Worm (Caenorhabditis elegans) whole organism, late embryonic: ENCODE measurements around the gene K11E4.6.

Experiments
- F13H6.1 ChIP-seq: sonication (generic microtip); optimal IDR thresholded peaks from 2 replicates; lab custom pipeline; 2016; ENCODE audit warnings: missing genetic modification characterization, missing compliant biosample characterization
- Y22D7AL.16 ChIP-seq: sonication (generic microtip); optimal IDR thresholded peaks from 2 replicates; lab custom pipeline; 2016; ENCODE audit warnings: missing genetic modification characterization, missing compliant biosample characterization
- ceh-18 ChIP-seq: sonication (generic microtip); optimal IDR thresholded peaks from 2 replicates; lab custom pipeline; 2016; ENCODE audit warnings: missing genetic modification characterization, missing compliant biosample characterization
- ceh-31 ChIP-seq: sonication (generic microtip); optimal IDR thresholded peaks from 2 replicates; lab custom pipeline; 2016; ENCODE audit warnings: missing genetic modification characterization, missing compliant biosample characterization
- ceh-34 ChIP-seq: sonication (generic microtip); optimal IDR thresholded peaks from 2 replicates; lab custom pipeline; 2016; ENCODE audit warnings: mild to moderate bottlenecking, missing genetic modification characterization, missing compliant biosample characterization
- ceh-45 ChIP-seq: fragments of 200-800 bp; sonication (Bioruptor generic); IDR thresholded peaks from 2 replicates; pipeline ENCODE4 v1.3.6; 2022; ENCODE audit warnings: missing genetic modification reagents, missing genetic modification characterization, missing compliant biosample characterization
- ceh-9 ChIP-seq: sonication (generic microtip); optimal IDR thresholded peaks from 2 replicates; lab custom pipeline; 2016; ENCODE audit warnings: mild to moderate bottlenecking, missing genetic modification characterization, inconsistent platforms, missing compliant biosample characterization
- dmd-4 ChIP-seq: sonication (generic microtip); optimal IDR thresholded peaks from 2 replicates; lab custom pipeline; 2016; ENCODE audit warnings: borderline replicate concordance, missing genetic modification characterization, missing compliant biosample characterization
- dve-1 ChIP-seq: sonication (generic microtip); optimal IDR thresholded peaks from 2 replicates; lab custom pipeline; 2017; ENCODE audit warnings: antibody characterized with exemption, mild to moderate bottlenecking, missing genetic modification characterization, missing compliant biosample characterization
- elt-2 ChIP-seq: sonication (generic microtip); optimal IDR thresholded peaks from 2 replicates; lab custom pipeline; 2016; ENCODE audit warnings: missing genetic modification reagents, missing genetic modification characterization, missing compliant biosample characterization
- elt-4 ChIP-seq: sonication (generic microtip); optimal IDR thresholded peaks from 2 replicates; lab custom pipeline; 2016; ENCODE audit warnings: missing genetic modification characterization, missing compliant biosample characterization
- ets-4 ChIP-seq: sonication (generic microtip); optimal IDR thresholded peaks from 2 replicates; lab custom pipeline; 2016; ENCODE audit warnings: missing genetic modification characterization, missing compliant biosample characterization
- fax-1 ChIP-seq: sonication (generic microtip); optimal IDR thresholded peaks from 2 replicates; lab custom pipeline; 2016; ENCODE audit warnings: missing genotype, missing genetic modification characterization, missing compliant biosample characterization
- fkh-6 ChIP-seq: sonication (generic microtip); optimal IDR thresholded peaks from 2 replicates; lab custom pipeline; 2016; ENCODE audit warnings: missing genetic modification characterization, missing compliant biosample characterization
- gmeb-2 ChIP-seq: sonication (generic microtip); optimal IDR thresholded peaks from 2 replicates; lab custom pipeline; 2016; ENCODE audit warnings: missing genetic modification characterization, inconsistent platforms, missing compliant biosample characterization
- hlh-30 ChIP-seq: sonication (generic microtip); optimal IDR thresholded peaks from 2 replicates; lab custom pipeline; 2017; ENCODE audit warnings: antibody characterized with exemption, missing genetic modification characterization, missing compliant biosample characterization; ENCODE audit not compliant: insufficient read depth
- hlh-6 ChIP-seq: sonication (generic microtip); optimal IDR thresholded peaks from 2 replicates; lab custom pipeline; 2016; ENCODE audit warnings: missing genotype, missing genetic modification characterization, missing compliant biosample characterization
- hlh-8 ChIP-seq: sonication (generic microtip); optimal IDR thresholded peaks from 2 replicates; lab custom pipeline; 2016; ENCODE audit warnings: missing genotype, missing genetic modification characterization, missing compliant biosample characterization
- lin-11 ChIP-seq: fragments of 200-800 bp; sonication (Bioruptor generic); optimal IDR thresholded peaks from 2 replicates; lab custom pipeline; 2018; ENCODE audit warnings: mild to moderate bottlenecking, missing genetic modification characterization, missing compliant biosample characterization
- nfya-1 ChIP-seq: sonication (generic microtip); optimal IDR thresholded peaks from 2 replicates; lab custom pipeline; 2017; ENCODE audit warnings: missing genetic modification characterization, mild to moderate bottlenecking, missing compliant biosample characterization, antibody characterized with exemption, moderate library complexity
- nhr-11 ChIP-seq: fragments of 150-350 bp; optimal IDR thresholded peaks from 2 replicates; lab custom pipeline; 2014; ENCODE audit warnings: missing biosample characterization, missing genetic modification characterization
- nhr-232 ChIP-seq: sonication (generic microtip); optimal IDR thresholded peaks from 2 replicates; lab custom pipeline; 2016; ENCODE audit warnings: missing genetic modification characterization, missing compliant biosample characterization
- npax-4 ChIP-seq: sonication (generic microtip); optimal IDR thresholded peaks from 2 replicates; lab custom pipeline; 2016; ENCODE audit warnings: missing genetic modification characterization, missing compliant biosample characterization
- odd-2 ChIP-seq: sonication (generic microtip); optimal IDR thresholded peaks from 2 replicates; lab custom pipeline; 2017; ENCODE audit warnings: antibody characterized with exemption, mild to moderate bottlenecking, missing genetic modification characterization, missing compliant biosample characterization
- pax-1 ChIP-seq: fragments of 150-350 bp; optimal IDR thresholded peaks from 2 replicates; lab custom pipeline; 2014; ENCODE audit warnings: missing biosample characterization, missing genetic modification characterization
- pha-2 ChIP-seq: sonication (generic microtip); optimal IDR thresholded peaks from 2 replicates; lab custom pipeline; 2017; ENCODE audit warnings: mild to moderate bottlenecking, missing genetic modification characterization, missing compliant biosample characterization
- pha-4 ChIP-seq: fragments of 150-350 bp; optimal IDR thresholded peaks from 2 replicates; lab custom pipeline; 2018; ENCODE audit warnings: missing biosample characterization, missing genetic modification reagents, missing genetic modification characterization
- sdc-2 ChIP-seq: sonication (generic microtip); optimal IDR thresholded peaks from 2 replicates; lab custom pipeline; 2016; ENCODE audit warnings: missing genotype, missing genetic modification characterization, missing compliant biosample characterization
- tbx-2 ChIP-seq: sonication (generic microtip); optimal IDR thresholded peaks from 2 replicates; lab custom pipeline; 2016; ENCODE audit warnings: missing genetic modification characterization, missing compliant biosample characterization
- tbx-7 ChIP-seq: sonication (generic microtip); optimal IDR thresholded peaks from 2 replicates; lab custom pipeline; 2016; ENCODE audit warnings: missing genotype, missing genetic modification characterization, missing compliant biosample characterization
- unc-3 ChIP-seq, 2 experiments: fragments of 200-800 bp in 1 of 2; sonication (Bioruptor generic) in 1 of 2; sonication (generic microtip) in 1 of 2; conservative IDR thresholded peaks in 1 of 2; optimal IDR thresholded peaks in 1 of 2; 2 replicates each; pipeline versions ENCODE4 v1.3.6 to Lab custom; 2016 to 2022; ENCODE audit warnings: missing compliant biosample characterization in 2 of 2, missing genetic modification characterization in 2 of 2, missing genetic modification reagents in 1 of 2
- unc-42 ChIP-seq: sonication (generic microtip); optimal IDR thresholded peaks from 2 replicates; lab custom pipeline; 2016; ENCODE audit warnings: missing genotype, missing genetic modification characterization, missing compliant biosample characterization
- unc-55 ChIP-seq: sonication (generic microtip); optimal IDR thresholded peaks from 2 replicates; lab custom pipeline; 2017; ENCODE audit warnings: missing biosample characterization, missing genetic modification reagents, missing genetic modification characterization
- zip-5 ChIP-seq: sonication (generic microtip); optimal IDR thresholded peaks from 2 replicates; lab custom pipeline; 2016; ENCODE audit warnings: missing genetic modification characterization, missing compliant biosample characterization
- ztf-16 ChIP-seq: sonication (generic microtip); optimal IDR thresholded peaks from 2 replicates; lab custom pipeline; 2017; ENCODE audit warnings: missing genetic modification characterization, missing compliant biosample characterization

The K11E4.6 gene

ce11 chrX:13687111-13687512 is 37.4 kb upstream of the K11E4.6 start (continued):
- no peak for TF ChIP-seq ceh-9
- TF ChIP-seq pha-2 (tag; lab: Kevin White, UChicago) = no peak
- peak; percentile 51 for TF ChIP-seq ceh-18 (tag; lab: Kevin White, UChicago)
- peak; percentile 61 for TF ChIP-seq tbx-2 (tag; lab: Kevin White, UChicago)
- TF ChIP-seq nhr-232 (tag; lab: Kevin White, UChicago) = no peak
- TF ChIP-seq unc-55 (GFP tag; lab: Kevin White, UChicago) = peak; percentile 95
- TF ChIP-seq lin-11 = no peak
- TF ChIP-seq odd-2 (tag; lab: Kevin White, UChicago) = no peak
- TF ChIP-seq dve-1 (tag; lab: Kevin White, UChicago) = no peak
- no peak for TF ChIP-seq pax-1 (tag; lab: Kevin White, UChicago)
- TF ChIP-seq ceh-45 (GFP tag; lab: Robert Waterston, UW) = no peak
- peak; percentile 0 for TF ChIP-seq hlh-6 (tag; lab: Kevin White, UChicago)
- TF ChIP-seq Y22D7AL.16 (tag; lab: Kevin White, UChicago) = no peak
- no peak for TF ChIP-seq elt-4 (tag; lab: Kevin White, UChicago)
- no peak for TF ChIP-seq dmd-4 (tag; lab: Kevin White, UChicago)
- no peak for TF ChIP-seq zip-5 (tag; lab: Kevin White, UChicago)
- TF ChIP-seq nfya-1 (tag; lab: Kevin White, UChicago) = peak; percentile 72
- TF ChIP-seq hlh-30 (tag; lab: Kevin White, UChicago) = peak; percentile 40
- peak; percentile 89 for TF ChIP-seq ceh-31
- no peak for TF ChIP-seq F13H6.1 (tag; lab: Kevin White, UChicago)

- no peak for TF ChIP-seq lin-11
- no peak for TF ChIP-seq ets-4
- no peak for TF ChIP-seq nhr-11 (tag; lab: Kevin White, UChicago)
- no peak for TF ChIP-seq fkh-6
- no peak for TF ChIP-seq unc-3 (GFP tag; conservative IDR thresholded peaks at IDR 0.05; lab: Robert Waterston, UW)
- TF ChIP-seq unc-3 (tag; optimal IDR thresholded peaks at IDR 0.05; lab: Kevin White, UChicago) = no peak
- TF ChIP-seq unc-42 = no peak
- no peak for TF ChIP-seq tbx-7
- no peak for TF ChIP-seq fax-1
- TF ChIP-seq ceh-34 (tag; lab: Kevin White, UChicago) = no peak
- TF ChIP-seq tbx-2 (tag; lab: Kevin White, UChicago) = no peak
- no peak for TF ChIP-seq npax-4 (tag; lab: Kevin White, UChicago)
- no peak for TF ChIP-seq elt-2 (tag; lab: Kevin White, UChicago)
- no peak for TF ChIP-seq elt-4 (tag; lab: Kevin White, UChicago)
- TF ChIP-seq, all 69 proteins: peak for 0
These were observed 36.8 kb upstream of the K11E4.6 start, which contains the start of gene adm-2 for ce11 chrX:13687655-13688054. Gene adm-2 (plus strand): TSS chrX:13687955.

ce11 chrX:13690333-13690732 is 34.1 kb upstream of the K11E4.6 start:
- TF ChIP-seq ceh-18 (tag; lab: Kevin White, UChicago) (no peak), ztf-16 (tag; lab: Kevin White, UChicago) (no peak), hlh-8 (tag; lab: Kevin White, UChicago) (no peak), pha-4 (tag; lab: Kevin White, UChicago) (no peak), gmeb-2 (tag; lab: Kevin White, UChicago) (no peak)

DNA sequence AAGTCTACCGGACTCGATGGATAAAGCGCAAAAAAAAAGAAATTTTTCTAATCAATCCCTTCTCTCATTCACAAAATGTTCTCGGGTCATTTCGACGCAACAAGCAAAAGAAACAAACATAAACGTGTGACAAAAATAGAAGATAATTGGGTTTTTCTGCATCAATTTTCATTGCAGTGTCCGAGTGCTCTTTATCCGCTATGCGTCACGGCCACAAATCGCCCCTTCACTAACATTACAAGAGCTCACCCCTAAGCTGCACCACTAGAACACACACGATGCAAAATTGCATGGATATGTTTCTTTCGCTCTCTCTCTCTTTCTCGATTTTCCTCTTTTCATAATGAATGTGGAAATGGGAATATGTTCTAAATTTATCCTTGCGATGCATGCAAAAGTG is 28.3 kb upstream of the K11E4.6 start:
- peak; percentile 67 for TF ChIP-seq sdc-2 (tag; lab: Kevin White, UChicago)
- peak; percentile 10 for TF ChIP-seq nfya-1 (tag; lab: Kevin White, UChicago)
- no peak for TF ChIP-seq pax-1 (tag; lab: Kevin White, UChicago)
- peak; percentile 54 for TF ChIP-seq unc-42
